Fruit fly (Drosophila melanogaster): ENCODE results near the gene CG15760.

dm6 chrX:13635000-13635368 lies 34.5 kb upstream of the CG15760 start:
- no peak for TF ChIP-seq psq (optimal IDR thresholded peaks at IDR 0.05)
- no peak for TF ChIP-seq CG8478 (optimal IDR thresholded peaks at IDR 0.05)

Data from whole organism.